Worm (Caenorhabditis elegans) whole organism, L2 larva: ENCODE data around the gene C35B1.5.
A peak's percentile ranks its signal among the peaks of the same experiment; 100 is the strongest.

Experiments used
- C34F6.9 ChIP-seq: fragments of 150-350 bp; optimal IDR thresholded peaks from 2 replicates; lab custom pipeline; 2014; ENCODE audit warnings: missing biosample characterization, missing genetic modification characterization
- R02D3.7 ChIP-seq: fragments of 150-350 bp; optimal IDR thresholded peaks from 2 replicates; lab custom pipeline; 2014; ENCODE audit warnings: missing biosample characterization, missing genetic modification characterization
- Y55F3AM.14 ChIP-seq: fragments of 200-800 bp; sonication (Bioruptor generic); optimal IDR thresholded peaks from 2 replicates; lab custom pipeline; 2018; ENCODE audit warnings: mild to moderate bottlenecking, missing genetic modification characterization, missing compliant biosample characterization
- ZK546.5 ChIP-seq: sonication (generic microtip); optimal IDR thresholded peaks from 2 replicates; lab custom pipeline; 2017; ENCODE audit warnings: missing biosample characterization, missing genetic modification characterization
- alr-1 ChIP-seq: fragments of 150-350 bp; optimal IDR thresholded peaks from 2 replicates; lab custom pipeline; 2014; ENCODE audit warnings: missing biosample characterization, missing genetic modification characterization
- aly-2 ChIP-seq: fragments of 150-350 bp; optimal IDR thresholded peaks from 2 replicates; lab custom pipeline; 2014; ENCODE audit warnings: missing biosample characterization, missing genetic modification characterization
- blmp-1 ChIP-seq: sonication (generic microtip); optimal IDR thresholded peaks from 2 replicates; lab custom pipeline; 2017; ENCODE audit warnings: missing genetic modification characterization, mild to moderate bottlenecking, missing compliant biosample characterization, antibody characterized with exemption, moderate library complexity; ENCODE audit not compliant: insufficient read depth
- ceh-16 ChIP-seq: fragments of 150-350 bp; optimal IDR thresholded peaks from 2 replicates; lab custom pipeline; 2014; ENCODE audit warnings: missing biosample characterization, missing genetic modification characterization
- ceh-82 ChIP-seq: fragments of 150-350 bp; optimal IDR thresholded peaks from 2 replicates; lab custom pipeline; 2014; ENCODE audit warnings: missing biosample characterization, missing genetic modification characterization
- crh-2 ChIP-seq: sonication (generic microtip); optimal IDR thresholded peaks from 2 replicates; lab custom pipeline; 2017; ENCODE audit warnings: missing biosample characterization, missing genetic modification characterization
- dmd-4 ChIP-seq: sonication (generic microtip); optimal IDR thresholded peaks from 2 replicates; lab custom pipeline; 2017; ENCODE audit warnings: missing biosample characterization, missing genetic modification characterization
- egl-27 ChIP-seq: sonication (generic microtip); optimal IDR thresholded peaks from 3 replicates; lab custom pipeline; 2017; ENCODE audit warnings: missing biosample characterization, missing genetic modification reagents, missing genetic modification characterization
- elt-3 ChIP-seq: sonication (generic microtip); optimal IDR thresholded peaks from 2 replicates; lab custom pipeline; 2017; ENCODE audit warnings: missing biosample characterization, missing genetic modification characterization
- fos-1 ChIP-seq: fragments of 150-350 bp; optimal IDR thresholded peaks from 2 replicates; lab custom pipeline; 2014; ENCODE audit warnings: missing biosample characterization, missing genetic modification characterization
- gmeb-1 ChIP-seq: fragments of 150-350 bp; optimal IDR thresholded peaks from 2 replicates; lab custom pipeline; 2014; ENCODE audit warnings: missing biosample characterization, missing genetic modification characterization
- lin-11 ChIP-seq: fragments of 150-350 bp; sonication (generic microtip); optimal IDR thresholded peaks from 2 replicates; lab custom pipeline; 2014; ENCODE audit warnings: missing biosample characterization, missing genetic modification characterization, inconsistent platforms, mixed read lengths
- mdl-1 ChIP-seq, 2 experiments: fragments of 150-350 bp in 1 of 2; sonication (generic microtip) in 1 of 2; optimal IDR thresholded peaks; 2 replicates each; lab custom pipeline; 2017; ENCODE audit warnings: missing biosample characterization in 2 of 2, missing genetic modification characterization in 2 of 2
- nhr-10 ChIP-seq: sonication (generic microtip); optimal IDR thresholded peaks from 2 replicates; lab custom pipeline; 2017; ENCODE audit warnings: missing biosample characterization, missing genetic modification characterization
- nhr-11 ChIP-seq: fragments of 150-350 bp; optimal IDR thresholded peaks from 2 replicates; lab custom pipeline; 2014; ENCODE audit warnings: missing biosample characterization, missing genetic modification characterization
- nhr-12 ChIP-seq: fragments of 150-350 bp; optimal IDR thresholded peaks from 2 replicates; lab custom pipeline; 2014; ENCODE audit warnings: missing biosample characterization, missing genetic modification characterization
- nhr-129 ChIP-seq: fragments of 150-350 bp; optimal IDR thresholded peaks from 2 replicates; lab custom pipeline; 2014; ENCODE audit warnings: missing biosample characterization, missing genetic modification characterization
- nhr-21 ChIP-seq: fragments of 150-350 bp; optimal IDR thresholded peaks from 2 replicates; lab custom pipeline; 2014; ENCODE audit warnings: missing biosample characterization, missing genetic modification characterization
- nhr-23 ChIP-seq: fragments of 150-350 bp; optimal IDR thresholded peaks from 2 replicates; lab custom pipeline; 2014; ENCODE audit warnings: missing biosample characterization, missing genetic modification reagents, missing genetic modification characterization
- nhr-237 ChIP-seq: fragments of 150-350 bp; optimal IDR thresholded peaks from 2 replicates; lab custom pipeline; 2014; ENCODE audit warnings: missing biosample characterization, missing genetic modification characterization
- nhr-25 ChIP-seq: fragments of 150-350 bp; sonication (generic microtip); optimal IDR thresholded peaks from 3 replicates; lab custom pipeline; 2014; ENCODE audit warnings: missing biosample characterization, missing genetic modification characterization
- nhr-77 ChIP-seq: fragments of 150-350 bp; optimal IDR thresholded peaks from 2 replicates; lab custom pipeline; 2014; ENCODE audit warnings: missing biosample characterization, missing genetic modification characterization
- peb-1 ChIP-seq: fragments of 150-350 bp; optimal IDR thresholded peaks from 2 replicates; lab custom pipeline; 2014; ENCODE audit warnings: missing biosample characterization, missing genetic modification characterization
- sem-4 ChIP-seq: fragments of 150-350 bp; optimal IDR thresholded peaks from 2 replicates; lab custom pipeline; 2014; ENCODE audit warnings: missing biosample characterization, missing genetic modification reagents, missing genetic modification characterization
- skn-1 ChIP-seq: sonication (generic microtip); optimal IDR thresholded peaks from 2 replicates; lab custom pipeline; 2017; ENCODE audit warnings: missing biosample characterization, missing genetic modification characterization
- sma-3 ChIP-seq: sonication (generic microtip); optimal IDR thresholded peaks from 2 replicates; lab custom pipeline; 2016; ENCODE audit warnings: missing genetic modification reagents, missing genetic modification characterization, missing compliant biosample characterization
- unc-55 ChIP-seq: fragments of 150-350 bp; sonication (generic microtip); optimal IDR thresholded peaks from 3 replicates; lab custom pipeline; 2014; ENCODE audit warnings: missing biosample characterization, missing genetic modification reagents, missing genetic modification characterization
- unc-62 ChIP-seq: fragments of 150-350 bp; optimal IDR thresholded peaks from 2 replicates; lab custom pipeline; 2014; ENCODE audit warnings: missing biosample characterization, missing genetic modification reagents, missing genetic modification characterization
- zag-1 ChIP-seq: fragments of 150-350 bp; optimal IDR thresholded peaks from 2 replicates; lab custom pipeline; 2014; ENCODE audit warnings: missing biosample characterization, missing genetic modification characterization
- ztf-11 ChIP-seq: sonication (generic microtip); optimal IDR thresholded peaks from 2 replicates; lab custom pipeline; 2017; ENCODE audit warnings: missing biosample characterization, missing genetic modification characterization
- ztf-4 ChIP-seq: fragments of 150-350 bp; optimal IDR thresholded peaks from 2 replicates; lab custom pipeline; 2014; ENCODE audit warnings: missing biosample characterization, missing genetic modification characterization

C35B1.5 gene

DNA sequence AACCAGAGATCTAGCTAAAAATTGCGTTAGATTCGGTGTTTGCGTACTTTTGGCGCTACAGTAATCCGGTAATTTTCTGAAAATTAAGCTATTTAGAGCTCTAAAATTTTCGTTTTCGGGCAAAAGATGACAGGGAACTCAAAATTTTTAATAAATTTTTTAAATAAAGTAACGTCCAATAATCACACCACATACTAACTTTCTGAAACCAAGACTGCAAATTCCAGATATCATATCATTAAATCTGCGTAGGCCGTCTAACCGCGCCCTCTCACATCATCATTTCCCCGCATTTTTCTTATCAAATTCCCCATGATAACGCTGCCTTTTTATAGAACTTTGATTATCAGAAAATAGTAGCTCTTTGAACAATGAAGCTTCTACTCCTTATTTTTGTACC, 33.4 kb upstream of the C35B1.5 start, which contains the start of gene drd-50:
Gene drd-50, plus strand, starts transcription at position 301 of the 400 bp plus-strand sequence.
- peak; percentile 15 for TF ChIP-seq fos-1 (tag; lab: Kevin White, UChicago)
- TF ChIP-seq ZK546.5 (tag; lab: Kevin White, UChicago), result no peak
- TF ChIP-seq, all 48 proteins: peak for 1

ce11 chrIV:4115634-4116033, 31.6 kb upstream of the C35B1.5 start, which contains the start of the genes F49F1.4 and F49F1.2:
Gene F49F1.4, minus strand, starts transcription at chrIV:4115734.
Gene F49F1.2, plus strand, starts transcription at chrIV:4115943.
- TF ChIP-seq zag-1 (tag; lab: Kevin White, UChicago) (no peak), blmp-1 (no peak), nhr-12 (no peak), mdl-1 (tag; optimal IDR thresholded peaks at IDR 0.05; lab: Kevin White, UChicago) (no peak), dmd-4 (tag; lab: Kevin White, UChicago) (no peak), nhr-21 (tag; lab: Kevin White, UChicago) (no peak), nhr-23 (tag; lab: Kevin White, UChicago) (no peak), ztf-11 (tag; lab: Kevin White, UChicago) (no peak), C34F6.9 (tag; lab: Kevin White, UChicago) (no peak), sem-4 (tag; lab: Kevin White, UChicago) (no peak), ztf-4 (tag; lab: Kevin White, UChicago) (no peak), egl-27 (tag; lab: Kevin White, UChicago) (no peak), skn-1 (tag; lab: Kevin White, UChicago) (no peak), sma-3 (GFP tag; lab: Kevin White, UChicago) (no peak)

DNA sequence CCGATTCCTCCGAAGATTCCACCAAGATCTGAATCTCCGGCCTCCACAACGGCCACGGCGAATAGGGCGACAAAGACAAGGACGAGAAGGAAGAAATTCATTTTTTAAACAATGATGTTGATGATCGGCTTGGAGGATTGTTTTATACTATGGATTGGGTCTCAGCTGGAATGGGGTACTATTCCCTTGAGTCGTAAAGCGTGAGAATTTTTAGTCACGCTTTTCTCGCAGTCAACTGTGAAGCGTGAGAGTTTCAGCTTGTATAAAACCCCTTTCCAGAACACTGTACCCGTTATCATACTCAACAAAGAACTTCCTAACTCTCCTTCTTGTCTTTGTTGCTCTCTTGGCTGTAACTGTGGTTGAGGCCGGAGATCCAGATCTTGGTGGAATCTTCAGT, 30.5 kb upstream of the C35B1.5 start, which contains the start of gene F49F1.15:
Gene F49F1.15, minus strand, starts transcription at position 101 of the 400 bp plus-strand sequence.
- TF ChIP-seq R02D3.7 (tag; lab: Kevin White, UChicago), result no peak
- no peak for TF ChIP-seq ceh-82 (tag; lab: Kevin White, UChicago)
- no peak for TF ChIP-seq Y55F3AM.14 (GFP tag; lab: Kevin White, UChicago)
- TF ChIP-seq lin-11 (tag; lab: Kevin White, UChicago), result no peak
- TF ChIP-seq gmeb-1 (tag; lab: Kevin White, UChicago), result no peak
- TF ChIP-seq peb-1 (tag; lab: Kevin White, UChicago), result no peak
- TF ChIP-seq elt-3 (tag; lab: Kevin White, UChicago), result no peak
- TF ChIP-seq crh-2 (tag; lab: Kevin White, UChicago), result no peak
- TF ChIP-seq unc-55 (GFP tag; lab: Kevin White, UChicago), result no peak
- TF ChIP-seq nhr-77 (tag; lab: Kevin White, UChicago), result no peak
- TF ChIP-seq nhr-10 (tag; lab: Kevin White, UChicago), result no peak
- no peak for TF ChIP-seq nhr-237 (tag; lab: Kevin White, UChicago)

ce11 chrIV:4112387-4112786, 28.4 kb upstream of the C35B1.5 start, which contains the start of gene F49F1.14:
Gene F49F1.14, minus strand, starts transcription at chrIV:4112487.
- TF ChIP-seq R02D3.7 (tag; lab: Kevin White, UChicago) (no peak), blmp-1 (no peak), unc-62 (no peak)

DNA sequence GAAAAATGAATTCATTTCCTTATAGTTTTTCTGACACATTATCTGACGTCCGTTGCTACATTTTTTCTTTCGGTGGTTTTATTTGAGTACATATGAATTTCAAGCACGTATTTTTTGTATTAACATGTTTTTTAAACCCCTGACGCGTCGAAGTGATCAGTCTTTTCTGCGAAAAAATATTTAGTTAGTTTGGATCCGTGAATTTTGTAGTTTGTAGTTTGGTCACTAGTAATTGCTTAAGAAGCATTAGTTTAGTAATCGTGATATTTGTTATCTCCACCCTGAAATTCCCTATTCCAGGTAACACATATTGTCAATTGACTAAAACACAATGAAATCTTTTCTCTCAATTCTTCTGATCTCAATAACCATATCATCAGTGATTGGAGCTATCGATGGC, 24.8 kb upstream of the C35B1.5 start, which contains the start of gene C35B1.7:
Gene C35B1.7, plus strand, starts transcription at position 301 of the 400 bp plus-strand sequence.
- TF ChIP-seq nhr-25 (tag; lab: Kevin White, UChicago) (no peak), sem-4 (tag; lab: Kevin White, UChicago) (no peak), nhr-11 (no peak), ceh-16 (no peak), nhr-23 (tag; lab: Kevin White, UChicago) (no peak), ztf-11 (tag; lab: Kevin White, UChicago) (no peak), aly-2 (tag; lab: Kevin White, UChicago) (no peak), R02D3.7 (tag; lab: Kevin White, UChicago) (no peak), egl-27 (tag; lab: Kevin White, UChicago) (no peak), alr-1 (tag; lab: Kevin White, UChicago) (no peak), nhr-21 (tag; lab: Kevin White, UChicago) (no peak), sma-3 (GFP tag; lab: Kevin White, UChicago) (no peak), ZK546.5 (tag; lab: Kevin White, UChicago) (no peak), nhr-129 (tag; lab: Kevin White, UChicago) (no peak), fos-1 (tag; lab: Kevin White, UChicago) (no peak), blmp-1 (no peak), nhr-77 (tag; lab: Kevin White, UChicago) (no peak)
